Comparison of ENCODE assay signal across 7 worm cellular contexts in genomic region chrX:15704579-15705110, ce11.
TF ChIP-seq lines count a peak whose summit lies in the region.

No protein-coding gene starts in this region.

TF ChIP-seq in whole organism, L1 larva, 84 proteins besides CTCF, POLR2A, EP300 and RAD21 (continues in another document):
- peak; percentile 87 for TF ChIP-seq elt-2 (tag; optimal IDR thresholded peaks at IDR 0.05; lab: Kevin White, UChicago)
- no peak for TF ChIP-seq nhr-28 (tag; optimal IDR thresholded peaks at IDR 0.05; lab: Kevin White, UChicago)
- peak; percentile 94 for TF ChIP-seq nhr-85 (tag; lab: Kevin White, UChicago)
- no peak for TF ChIP-seq hlh-4 (tag; optimal IDR thresholded peaks at IDR 0.05; lab: Kevin White, UChicago)
- TF ChIP-seq swsn-7 (tag; optimal IDR thresholded peaks at IDR 0.05; lab: Kevin White, UChicago), result no peak
- TF ChIP-seq pax-3 (tag; optimal IDR thresholded peaks at IDR 0.05; lab: Kevin White, UChicago), result no peak
- 0 out of 2 replicates have a peak, but pooled peaks have one; percentile 44 for TF ChIP-seq grh-1 (GFP tag; IDR thresholded peaks at IDR 0.05; lab: Robert Waterston, UW)
- TF ChIP-seq lsy-2 (tag; optimal IDR thresholded peaks at IDR 0.05; lab: Kevin White, UChicago), result peak in 1 of 2 experiments; percentile 8
- no peak for TF ChIP-seq pag-3 (tag; optimal IDR thresholded peaks at IDR 0.05; lab: Kevin White, UChicago; ENCODE audit: borderline replicate concordance, insufficient read depth)
- no peak for TF ChIP-seq sox-4 (tag; optimal IDR thresholded peaks at IDR 0.05; lab: Kevin White, UChicago)
- peak; percentile 30; the same call in 1 of the 2 replicates for TF ChIP-seq nhr-19 (GFP tag; conservative IDR thresholded peaks at IDR 0.05; lab: Robert Waterston, UW)
- TF ChIP-seq unc-86 (tag; optimal IDR thresholded peaks at IDR 0.05; lab: Kevin White, UChicago), result no peak

TF ChIP-seq in whole organism, L2 larva, 48 proteins besides CTCF, POLR2A, EP300 and RAD21:
- peak; percentile 40 for TF ChIP-seq nhr-21 (tag; optimal IDR thresholded peaks at IDR 0.05; lab: Kevin White, UChicago)
- TF ChIP-seq sma-3 (GFP tag; optimal IDR thresholded peaks at IDR 0.05; lab: Kevin White, UChicago), result peak; percentile 79
- TF ChIP-seq lin-13 (GFP tag; optimal IDR thresholded peaks at IDR 0.05; lab: Kevin White, UChicago), result no peak
- no peak for TF ChIP-seq nhr-23 (tag; optimal IDR thresholded peaks at IDR 0.05; lab: Kevin White, UChicago)
- no peak for TF ChIP-seq unc-39 (tag; optimal IDR thresholded peaks at IDR 0.05; lab: Kevin White, UChicago)
- peak in 1 of 2 experiments; percentile 35 for TF ChIP-seq mdl-1 (tag; optimal IDR thresholded peaks at IDR 0.05; lab: Kevin White, UChicago)
- TF ChIP-seq ztf-1 (GFP tag; conservative IDR thresholded peaks at IDR 0.05; lab: Robert Waterston, UW), result no peak
- TF ChIP-seq gmeb-1 (tag; optimal IDR thresholded peaks at IDR 0.05; lab: Kevin White, UChicago), result peak; percentile 10
- TF ChIP-seq lsy-2 (tag; optimal IDR thresholded peaks at IDR 0.05; lab: Kevin White, UChicago), result no peak
- TF ChIP-seq nhr-25 (tag; optimal IDR thresholded peaks at IDR 0.05; lab: Kevin White, UChicago), result peak; percentile 0
- peak; percentile 96 for TF ChIP-seq sma-9 (GFP tag; optimal IDR thresholded peaks at IDR 0.05; lab: Kevin White, UChicago)
- TF ChIP-seq sma-9 (tag; optimal IDR thresholded peaks at IDR 0.05; lab: Kevin White, UChicago), result no peak
- TF ChIP-seq nhr-129 (tag; optimal IDR thresholded peaks at IDR 0.05; lab: Kevin White, UChicago), result peak; percentile 28

TF ChIP-seq in whole organism, L3 larva, 47 proteins besides CTCF, POLR2A, EP300 and RAD21 (continues in another document):
- TF ChIP-seq unc-62 (GFP tag; optimal IDR thresholded peaks at IDR 0.05; lab: Kevin White, UChicago) (no peak), nhr-11 (tag; optimal IDR thresholded peaks at IDR 0.05; lab: Kevin White, UChicago) (no peak), skn-1 (tag; optimal IDR thresholded peaks at IDR 0.05; lab: Kevin White, UChicago) (no peak), zag-1 (tag; optimal IDR thresholded peaks at IDR 0.05; lab: Kevin White, UChicago) (no peak), nhr-23 (tag; optimal IDR thresholded peaks at IDR 0.05; lab: Kevin White, UChicago) (peak; percentile 75), pha-4 (tag; optimal IDR thresholded peaks at IDR 0.05; lab: Kevin White, UChicago) (peak; percentile 51), nhr-77 (tag; optimal IDR thresholded peaks at IDR 0.05; lab: Kevin White, UChicago) (no peak), unc-39 (tag; optimal IDR thresholded peaks at IDR 0.05; lab: Kevin White, UChicago) (no peak), ceh-28 (tag; optimal IDR thresholded peaks at IDR 0.05; lab: Kevin White, UChicago) (peak; percentile 33), nhr-237 (tag; optimal IDR thresholded peaks at IDR 0.05; lab: Kevin White, UChicago) (no peak), nhr-25 (tag; optimal IDR thresholded peaks at IDR 0.05; lab: Kevin White, UChicago) (peak; percentile 12), nhr-67 (tag; optimal IDR thresholded peaks at IDR 0.05; lab: Kevin White, UChicago) (no peak), ama-1 (optimal IDR thresholded peaks at IDR 0.05; lab: Kevin White, UChicago) (no peak), tbx-2 (tag; optimal IDR thresholded peaks at IDR 0.05; lab: Kevin White, UChicago) (no peak), egl-27 (tag; optimal IDR thresholded peaks at IDR 0.05; lab: Kevin White, UChicago) (no peak)

TF ChIP-seq in whole organism, L4 larva, 104 proteins besides CTCF, POLR2A, EP300 and RAD21 (continues in another document):
- TF ChIP-seq madf-9 (GFP tag; conservative IDR thresholded peaks at IDR 0.05; lab: Robert Waterston, UW), result no peak
- no peak for TF ChIP-seq arid-1 (GFP tag; conservative IDR thresholded peaks at IDR 0.05; lab: Robert Waterston, UW)
- 0 out of 2 replicates have a peak, but pooled peaks have one; percentile 14 for TF ChIP-seq tra-1 (GFP tag; IDR thresholded peaks at IDR 0.05; lab: Robert Waterston, UW)
- TF ChIP-seq lim-7 (GFP tag; IDR thresholded peaks at IDR 0.05; lab: Robert Waterston, UW), result no peak
- TF ChIP-seq duxl-1 (tag; optimal IDR thresholded peaks at IDR 0.05; lab: Kevin White, UChicago; ENCODE audit: poor library complexity), result no peak
- no peak for TF ChIP-seq nhr-237 (tag; optimal IDR thresholded peaks at IDR 0.05; lab: Kevin White, UChicago)
- no peak for TF ChIP-seq D1046.2 (GFP tag; IDR thresholded peaks at IDR 0.05; lab: Robert Waterston, UW)
- no peak for TF ChIP-seq ceh-32 (tag; optimal IDR thresholded peaks at IDR 0.05; lab: Kevin White, UChicago; ENCODE audit: poor library complexity)
- TF ChIP-seq nhr-10 (tag; optimal IDR thresholded peaks at IDR 0.05; lab: Kevin White, UChicago), result no peak
- peak; percentile 67 for TF ChIP-seq dmd-6 (GFP tag; IDR thresholded peaks at IDR 0.05; lab: Robert Waterston, UW)
- TF ChIP-seq ceh-44 (GFP tag; IDR thresholded peaks at IDR 0.05; lab: Robert Waterston, UW), result no peak
- TF ChIP-seq saeg-2 (GFP tag; IDR thresholded peaks at IDR 0.05; lab: Robert Waterston, UW), result no peak
- TF ChIP-seq R02D3.7 (tag; optimal IDR thresholded peaks at IDR 0.05; lab: Kevin White, UChicago), result no peak
- peak; percentile 66 for TF ChIP-seq hlh-11 (tag; optimal IDR thresholded peaks at IDR 0.05; lab: Kevin White, UChicago)

TF ChIP-seq in whole organism, late embryonic, 69 proteins besides CTCF, POLR2A, EP300 and RAD21:
- peak; percentile 33 for TF ChIP-seq hlh-30 (tag; optimal IDR thresholded peaks at IDR 0.05; lab: Kevin White, UChicago; ENCODE audit: insufficient read depth)
- peak; percentile 66 for TF ChIP-seq elt-2 (tag; optimal IDR thresholded peaks at IDR 0.05; lab: Kevin White, UChicago)
- no peak for TF ChIP-seq hlh-6 (tag; optimal IDR thresholded peaks at IDR 0.05; lab: Kevin White, UChicago)

TF ChIP-seq in whole organism, mixed stage, embryonic, 35 proteins besides CTCF, POLR2A, EP300 and RAD21:
- TF ChIP-seq elt-1 (tag; optimal IDR thresholded peaks at IDR 0.05; lab: Kevin White, UChicago; ENCODE audit: borderline replicate concordance, insufficient read depth), result peak; percentile 70
- TF ChIP-seq mls-2 (tag; optimal IDR thresholded peaks at IDR 0.05; lab: Kevin White, UChicago), result no peak
- TF ChIP-seq sem-2 (GFP tag; optimal IDR thresholded peaks at IDR 0.05; lab: Kevin White, UChicago), result no peak
- no peak for TF ChIP-seq mab-5 (tag; optimal IDR thresholded peaks at IDR 0.05; lab: Kevin White, UChicago)
- TF ChIP-seq blmp-1 (tag; optimal IDR thresholded peaks at IDR 0.05; lab: Kevin White, UChicago), result no peak
- TF ChIP-seq ztf-11 (tag; optimal IDR thresholded peaks at IDR 0.05; lab: Kevin White, UChicago), result no peak

TF ChIP-seq in whole organism, young adult, 124 proteins besides CTCF, POLR2A, EP300 and RAD21:
- TF ChIP-seq atf-7 (tag; optimal IDR thresholded peaks at IDR 0.05; lab: Kevin White, UChicago) (peak; percentile 76), lin-40 (tag; optimal IDR thresholded peaks at IDR 0.05; lab: Kevin White, UChicago) (peak; percentile 39), bed-2 (GFP tag; IDR thresholded peaks at IDR 0.05; lab: Robert Waterston, UW) (no peak), ztf-22 (GFP tag; optimal IDR thresholded peaks at IDR 0.05; lab: Kevin White, UChicago) (peak; percentile 18), mes-4 (tag; optimal IDR thresholded peaks at IDR 0.05; lab: Kevin White, UChicago) (no peak), F55B11.4 (tag; optimal IDR thresholded peaks at IDR 0.05; lab: Kevin White, UChicago; ENCODE audit: borderline replicate concordance, insufficient read depth) (no peak), hlh-12 (tag; optimal IDR thresholded peaks at IDR 0.05; lab: Kevin White, UChicago) (no peak), ets-4 (GFP tag; optimal IDR thresholded peaks at IDR 0.05; lab: Kevin White, UChicago) (peak; percentile 17), dox-1 (GFP tag; IDR thresholded peaks at IDR 0.05; lab: Robert Waterston, UW) (0 out of 2 replicates have a peak, but pooled peaks have one; percentile 23), nhr-179 (tag; optimal IDR thresholded peaks at IDR 0.05; lab: Kevin White, UChicago) (no peak), snpc-4 (GFP tag; optimal IDR thresholded peaks at IDR 0.05; lab: Kevin White, UChicago) (no peak), snpc-4 (tag; optimal IDR thresholded peaks at IDR 0.05; lab: Kevin White, UChicago) (no peak), nhr-80 (tag; optimal IDR thresholded peaks at IDR 0.05; lab: Kevin White, UChicago) (peak; percentile 45), K12H6.12 (tag; optimal IDR thresholded peaks at IDR 0.05; lab: Kevin White, UChicago) (peak; percentile 25), zim-3 (tag; optimal IDR thresholded peaks at IDR 0.05; lab: Kevin White, UChicago) (no peak), cebp-1 (GFP tag; IDR thresholded peaks at IDR 0.05; lab: Robert Waterston, UW) (no peak), cebp-1 (tag; optimal IDR thresholded peaks at IDR 0.05; lab: Kevin White, UChicago) (peak; percentile 3), ceh-91 (GFP tag; IDR thresholded peaks at IDR 0.05; lab: Robert Waterston, UW) (no peak), nfyb-1 (GFP tag; IDR thresholded peaks at IDR 0.05; lab: Robert Waterston, UW) (peak; percentile 49; the same call in 1 of the 2 replicates)
